Worm (Caenorhabditis elegans) whole organism, mixed stage, embryonic: Measurements from ENCODE around the gene ZK686.2.

Experiments
- bed-3 ChIP-seq: fragments of 200-800 bp; sonication (Bioruptor generic); optimal IDR thresholded peaks from 3 replicates; lab custom pipeline; 2018; ENCODE audit warnings: mild to moderate bottlenecking, missing genetic modification characterization, moderate library complexity, missing compliant biosample characterization
- blmp-1 ChIP-seq: fragments of 150-350 bp; optimal IDR thresholded peaks from 2 replicates; lab custom pipeline; 2014; ENCODE audit warnings: missing biosample characterization, missing genetic modification characterization
- ceh-39 ChIP-seq: fragments of 150-350 bp; optimal IDR thresholded peaks from 2 replicates; lab custom pipeline; 2014; ENCODE audit warnings: missing biosample characterization, missing genetic modification characterization
- ceh-43 ChIP-seq: fragments of 200-800 bp; sonication (Bioruptor generic); optimal IDR thresholded peaks from 2 replicates; lab custom pipeline; 2018; ENCODE audit warnings: mild to moderate bottlenecking, missing genetic modification characterization, moderate library complexity, missing compliant biosample characterization
- ceh-83 ChIP-seq: fragments of 200-800 bp; sonication (Bioruptor generic); optimal IDR thresholded peaks from 2 replicates; lab custom pipeline; 2018; ENCODE audit warnings: mild to moderate bottlenecking, missing genetic modification characterization, missing compliant biosample characterization
- ces-1 ChIP-seq: fragments of 150-350 bp; optimal IDR thresholded peaks from 2 replicates; lab custom pipeline; 2014; ENCODE audit warnings: missing biosample characterization, missing genetic modification reagents, missing genetic modification characterization
- cnd-1 ChIP-seq: fragments of 200-800 bp; sonication (Bioruptor generic); optimal IDR thresholded peaks from 2 replicates; lab custom pipeline; 2018; ENCODE audit warnings: mild to moderate bottlenecking, missing genetic modification characterization, missing compliant biosample characterization
- drap-1 ChIP-seq: fragments of 200-800 bp; sonication (Bioruptor generic); optimal IDR thresholded peaks from 3 replicates; lab custom pipeline; 2018; ENCODE audit warnings: mild to moderate bottlenecking, missing genetic modification characterization, missing compliant biosample characterization
- elt-3 ChIP-seq: fragments of 150-350 bp; optimal IDR thresholded peaks from 2 replicates; lab custom pipeline; 2014; ENCODE audit warnings: missing biosample characterization, missing genetic modification characterization
- flh-1 ChIP-seq: fragments of 200-800 bp; sonication (Bioruptor generic); optimal IDR thresholded peaks from 2 replicates; lab custom pipeline; 2018; ENCODE audit warnings: mild to moderate bottlenecking, missing genetic modification characterization, moderate library complexity, missing compliant biosample characterization
- ham-2 ChIP-seq: fragments of 200-800 bp; sonication (Bioruptor generic); optimal IDR thresholded peaks from 2 replicates; lab custom pipeline; 2018; ENCODE audit warnings: mild to moderate bottlenecking, missing genetic modification characterization, missing compliant biosample characterization
- hlh-1 ChIP-seq: fragments of 150-350 bp; optimal IDR thresholded peaks from 2 replicates; lab custom pipeline; 2014; ENCODE audit warnings: missing biosample characterization, missing genetic modification reagents, missing genetic modification characterization
- lin-13 ChIP-seq: fragments of 150-350 bp; optimal IDR thresholded peaks from 2 replicates; lab custom pipeline; 2014; ENCODE audit warnings: missing biosample characterization, missing genetic modification characterization
- lin-32 ChIP-seq: fragments of 200-800 bp; sonication (Bioruptor generic); optimal IDR thresholded peaks from 2 replicates; lab custom pipeline; 2018; ENCODE audit warnings: mild to moderate bottlenecking, missing genetic modification characterization, missing compliant biosample characterization
- lsy-2 ChIP-seq: fragments of 150-350 bp; optimal IDR thresholded peaks from 2 replicates; lab custom pipeline; 2014; ENCODE audit warnings: missing biosample characterization, missing genetic modification characterization
- mab-5 ChIP-seq: fragments of 150-350 bp; optimal IDR thresholded peaks from 2 replicates; lab custom pipeline; 2014; ENCODE audit warnings: missing biosample characterization, missing genetic modification characterization
- mep-1 ChIP-seq: fragments of 150-350 bp; optimal IDR thresholded peaks from 2 replicates; lab custom pipeline; 2017; ENCODE audit warnings: missing biosample characterization, missing genetic modification reagents, missing genetic modification characterization, inconsistent platforms
- mls-2 ChIP-seq: sonication (generic microtip); optimal IDR thresholded peaks from 2 replicates; lab custom pipeline; 2016; ENCODE audit warnings: mild to moderate bottlenecking, missing genetic modification characterization, moderate library complexity, missing compliant biosample characterization
- nhr-12 ChIP-seq: fragments of 150-350 bp; optimal IDR thresholded peaks from 2 replicates; lab custom pipeline; 2014; ENCODE audit warnings: missing biosample characterization, missing genetic modification characterization
- nhr-2 ChIP-seq: fragments of 150-350 bp; optimal IDR thresholded peaks from 2 replicates; lab custom pipeline; 2014; ENCODE audit warnings: missing biosample characterization, missing genetic modification characterization
- nhr-237 ChIP-seq: fragments of 150-350 bp; optimal IDR thresholded peaks from 2 replicates; lab custom pipeline; 2014; ENCODE audit warnings: missing biosample characterization, missing genetic modification characterization
- nhr-76 ChIP-seq: sonication (generic microtip); optimal IDR thresholded peaks from 2 replicates; lab custom pipeline; 2017; ENCODE audit warnings: missing biosample characterization, missing genetic modification characterization
- pha-4 ChIP-seq: fragments of 150-350 bp; optimal IDR thresholded peaks from 2 replicates; lab custom pipeline; 2018; ENCODE audit warnings: missing biosample characterization, missing genetic modification reagents, missing genetic modification characterization
- sem-2 ChIP-seq: fragments of 200-800 bp; sonication (Bioruptor generic); optimal IDR thresholded peaks from 2 replicates; lab custom pipeline; 2018; ENCODE audit warnings: mild to moderate bottlenecking, missing genetic modification characterization, missing compliant biosample characterization
- sptf-1 ChIP-seq: sonication (generic microtip); optimal IDR thresholded peaks from 2 replicates; lab custom pipeline; 2017; ENCODE audit warnings: mild to moderate bottlenecking, missing genetic modification characterization, moderate library complexity, missing compliant biosample characterization
- tbx-8 ChIP-seq: fragments of 200-800 bp; sonication (Bioruptor generic); optimal IDR thresholded peaks from 2 replicates; lab custom pipeline; 2018; ENCODE audit warnings: mild to moderate bottlenecking, missing genetic modification characterization, moderate library complexity, missing compliant biosample characterization
- unc-120 ChIP-seq: sonication (generic microtip); optimal IDR thresholded peaks from 2 replicates; lab custom pipeline; 2017; ENCODE audit warnings: missing genetic modification characterization, missing compliant biosample characterization; ENCODE audit not compliant: poor library complexity, severe bottlenecking
- unc-39 ChIP-seq: fragments of 150-350 bp; optimal IDR thresholded peaks from 2 replicates; lab custom pipeline; 2014; ENCODE audit warnings: missing biosample characterization, missing genetic modification characterization
- unc-62 ChIP-seq: fragments of 150-350 bp; optimal IDR thresholded peaks from 2 replicates; lab custom pipeline; 2014; ENCODE audit warnings: missing biosample characterization, missing genetic modification reagents, missing genetic modification characterization
- zip-8 ChIP-seq: fragments of 150-350 bp; optimal IDR thresholded peaks from 2 replicates; lab custom pipeline; 2014; ENCODE audit warnings: missing biosample characterization, missing genetic modification characterization

The ZK686.2 gene

ce11 chrIII:7719364-7719936 is 46.4 kb downstream of the ZK686.2 start, which contains the start of gene ncl-1:
Gene ncl-1 (plus strand): TSS chrIII:7719729.
- TF ChIP-seq cnd-1 (tag; lab: Kevin White, UChicago) (no peak), mls-2 (no peak), unc-62 (GFP tag; lab: Kevin White, UChicago) (no peak), mab-5 (tag; lab: Kevin White, UChicago) (no peak), nhr-12 (tag; lab: Kevin White, UChicago) (no peak), flh-1 (GFP tag; lab: Kevin White, UChicago) (no peak), ces-1 (GFP tag; lab: Kevin White, UChicago) (no peak), pha-4 (tag; lab: Kevin White, UChicago) (no peak), ceh-43 (no peak), nhr-2 (no peak), drap-1 (GFP tag; lab: Kevin White, UChicago) (no peak), elt-3 (no peak), bed-3 (no peak), ham-2 (GFP tag; lab: Kevin White, UChicago) (no peak), zip-8 (tag; lab: Kevin White, UChicago) (no peak), nhr-237 (tag; lab: Kevin White, UChicago) (no peak)
- TF ChIP-seq, all 35 proteins: peak for 0

ce11 chrIII:7718318-7718717 is 47.5 kb downstream of the ZK686.2 start:
- no peak for TF ChIP-seq ceh-83 (GFP tag; lab: Kevin White, UChicago)
- TF ChIP-seq unc-62 (GFP tag; lab: Kevin White, UChicago): peak; percentile 47
- TF ChIP-seq tbx-8: no peak
- TF ChIP-seq nhr-12 (tag; lab: Kevin White, UChicago): no peak
- no peak for TF ChIP-seq pha-4 (tag; lab: Kevin White, UChicago)
- no peak for TF ChIP-seq unc-39
- no peak for TF ChIP-seq drap-1 (GFP tag; lab: Kevin White, UChicago)
- no peak for TF ChIP-seq sem-2 (GFP tag; lab: Kevin White, UChicago)
- no peak for TF ChIP-seq cnd-1 (tag; lab: Kevin White, UChicago)
- no peak for TF ChIP-seq lin-32 (GFP tag; lab: Kevin White, UChicago)
- no peak for TF ChIP-seq unc-120 (tag; lab: Kevin White, UChicago)
- no peak for TF ChIP-seq elt-3
- no peak for TF ChIP-seq nhr-76
- no peak for TF ChIP-seq nhr-2
- no peak for TF ChIP-seq sptf-1
- TF ChIP-seq bed-3: no peak
- TF ChIP-seq ceh-39 (tag; lab: Kevin White, UChicago): no peak
- TF ChIP-seq lin-13: no peak
- TF ChIP-seq ham-2 (GFP tag; lab: Kevin White, UChicago): no peak
- no peak for TF ChIP-seq hlh-1
- TF ChIP-seq lsy-2: peak; percentile 4
- TF ChIP-seq mep-1 (tag; lab: Kevin White, UChicago): peak; percentile 25
- TF ChIP-seq zip-8 (tag; lab: Kevin White, UChicago): no peak
- TF ChIP-seq mab-5 (tag; lab: Kevin White, UChicago): no peak
- no peak for TF ChIP-seq ceh-43
- no peak for TF ChIP-seq mls-2
- TF ChIP-seq blmp-1 (tag; lab: Kevin White, UChicago): no peak
- TF ChIP-seq nhr-237 (tag; lab: Kevin White, UChicago): peak; percentile 24

- TF ChIP-seq nhr-2: peak; percentile 75
- TF ChIP-seq hlh-1: peak; percentile 66
- TF ChIP-seq ham-2 (GFP tag; lab: Kevin White, UChicago): no peak
- TF ChIP-seq mab-5 (tag; lab: Kevin White, UChicago): no peak
These were observed 49.3 kb downstream of the ZK686.2 start for ce11 chrIII:7716550-7716949.
